Worm (Caenorhabditis elegans) whole organism, L1 larva: ENCODE data around the gene eas-1.

Experiments used
- alr-1 ChIP-seq: fragments of 200-800 bp; sonication (Bioruptor generic); optimal IDR thresholded peaks from 2 replicates; lab custom pipeline; 2018; ENCODE audit warnings: borderline replicate concordance, mild to moderate bottlenecking, missing genetic modification characterization, missing compliant biosample characterization
- blmp-1 ChIP-seq: fragments of 150-350 bp; optimal IDR thresholded peaks from 2 replicates; lab custom pipeline; 2014; ENCODE audit warnings: missing biosample characterization, missing genetic modification characterization
- ceh-63 ChIP-seq: fragments of 200-800 bp; sonication (Bioruptor generic); optimal IDR thresholded peaks from 2 replicates; lab custom pipeline; 2018; ENCODE audit warnings: mild to moderate bottlenecking, missing genetic modification characterization, missing compliant biosample characterization
- ceh-8 ChIP-seq: fragments of 200-800 bp; sonication (Bioruptor generic); optimal IDR thresholded peaks from 2 replicates; lab custom pipeline; 2018; ENCODE audit warnings: mild to moderate bottlenecking, missing genetic modification characterization, moderate library complexity, missing compliant biosample characterization
- dsc-1 ChIP-seq: sonication (generic microtip); optimal IDR thresholded peaks from 2 replicates; lab custom pipeline; 2016; ENCODE audit warnings: mild to moderate bottlenecking, missing genetic modification characterization, missing compliant biosample characterization
- efl-1 ChIP-seq, 4 experiments: fragments of 150-350 bp; optimal IDR thresholded peaks in 3 of 4; peaks in 1 of 4; 1 replicate in 1 of 4; 2 replicates in 3 of 4; lab custom pipeline; 2014; ENCODE audit warnings: missing biosample characterization in 2 of 4, missing genetic modification characterization in 2 of 4, missing genetic modification reagents in 2 of 4
- egl-13 ChIP-seq: sonication (generic microtip); optimal IDR thresholded peaks from 2 replicates; lab custom pipeline; 2016; ENCODE audit warnings: missing genotype, missing genetic modification reagents, missing genetic modification characterization, missing compliant biosample characterization
- elt-2 ChIP-seq: sonication (generic microtip); optimal IDR thresholded peaks from 2 replicates; lab custom pipeline; 2016; ENCODE audit warnings: missing genetic modification characterization, mild to moderate bottlenecking, inconsistent platforms, missing compliant biosample characterization, missing genetic modification reagents
- elt-3 ChIP-seq, 6 experiments: fragments of 150-350 bp in 1 of 6; sonication (generic microtip); optimal IDR thresholded peaks; 2 replicates each; lab custom pipeline; 2017 to 2018; ENCODE audit warnings: missing biosample characterization in 6 of 6, missing genetic modification characterization in 6 of 6, inconsistent platforms in 1 of 6
- hlh-4 ChIP-seq: sonication (generic microtip); optimal IDR thresholded peaks from 2 replicates; lab custom pipeline; 2016; ENCODE audit warnings: mild to moderate bottlenecking, missing genetic modification characterization, missing compliant biosample characterization
- hpl-2 ChIP-seq: fragments of 150-350 bp; optimal IDR thresholded peaks from 2 replicates; lab custom pipeline; 2014; ENCODE audit warnings: missing biosample characterization, missing genetic modification reagents, missing genetic modification characterization
- irx-1 ChIP-seq: sonication (generic microtip); optimal IDR thresholded peaks from 2 replicates; lab custom pipeline; 2016; ENCODE audit warnings: missing genetic modification characterization, missing compliant biosample characterization
- isw-1 ChIP-seq: fragments of 200-800 bp; sonication (Bioruptor generic); IDR thresholded peaks from 2 replicates; pipeline ENCODE4 v1.3.6; 2022; ENCODE audit warnings: missing genetic modification characterization, missing compliant biosample characterization
- jun-1 ChIP-seq: fragments of 150-350 bp; optimal IDR thresholded peaks from 2 replicates; lab custom pipeline; 2014; ENCODE audit warnings: missing biosample characterization, missing genetic modification reagents, missing genetic modification characterization
- lin-14 ChIP-seq: fragments of 200-800 bp; sonication (Bioruptor generic); optimal IDR thresholded peaks from 2 replicates; lab custom pipeline; 2018; ENCODE audit warnings: mild to moderate bottlenecking, missing genetic modification characterization, moderate library complexity, missing compliant biosample characterization
- lin-15B ChIP-seq: fragments of 150-350 bp; sonication (generic microtip); optimal IDR thresholded peaks from 3 replicates; lab custom pipeline; 2014; ENCODE audit warnings: missing biosample characterization, missing genetic modification characterization
- mab-9 ChIP-seq: fragments of 200-800 bp; sonication (Bioruptor generic); IDR thresholded peaks from 2 replicates; pipeline ENCODE4 v1.3.6; 2022; ENCODE audit warnings: missing genetic modification reagents, missing genetic modification characterization, missing compliant biosample characterization
- mef-2 ChIP-seq: fragments of 150-350 bp; optimal IDR thresholded peaks from 2 replicates; lab custom pipeline; 2014; ENCODE audit warnings: missing biosample characterization, missing genetic modification characterization
- mep-1 ChIP-seq: fragments of 150-350 bp; optimal IDR thresholded peaks from 2 replicates; lab custom pipeline; 2014; ENCODE audit warnings: missing biosample characterization, missing genetic modification characterization
- nhr-11 ChIP-seq: fragments of 150-350 bp; optimal IDR thresholded peaks from 2 replicates; lab custom pipeline; 2014; ENCODE audit warnings: missing biosample characterization, missing genetic modification characterization
- nhr-20 ChIP-seq: sonication (generic microtip); optimal IDR thresholded peaks from 2 replicates; lab custom pipeline; 2016; ENCODE audit warnings: mild to moderate bottlenecking, missing genetic modification characterization, missing compliant biosample characterization
- nhr-237 ChIP-seq: fragments of 150-350 bp; optimal IDR thresholded peaks from 2 replicates; lab custom pipeline; 2014; ENCODE audit warnings: missing biosample characterization, missing genetic modification characterization
- nhr-28 ChIP-seq: fragments of 150-350 bp; optimal IDR thresholded peaks from 2 replicates; lab custom pipeline; 2014; ENCODE audit warnings: missing biosample characterization, missing genetic modification characterization
- nhr-47 ChIP-seq: sonication (generic microtip); optimal IDR thresholded peaks from 2 replicates; lab custom pipeline; 2016; ENCODE audit warnings: mild to moderate bottlenecking, missing genetic modification characterization, moderate library complexity, missing compliant biosample characterization
- nhr-71 ChIP-seq: sonication (generic microtip); optimal IDR thresholded peaks from 2 replicates; lab custom pipeline; 2016; ENCODE audit warnings: mild to moderate bottlenecking, missing genetic modification characterization, moderate library complexity, missing compliant biosample characterization
- nhr-85 ChIP-seq: sonication (generic microtip); peaks from one replicate; lab custom pipeline; 2016; ENCODE audit warnings: missing genetic modification characterization, inconsistent platforms, missing compliant biosample characterization
- pag-3 ChIP-seq: sonication (generic microtip); optimal IDR thresholded peaks from 2 replicates; lab custom pipeline; 2017; ENCODE audit warnings: missing genetic modification characterization, mild to moderate bottlenecking, missing compliant biosample characterization, antibody characterized with exemption, borderline replicate concordance; ENCODE audit not compliant: insufficient read depth
- pax-3 ChIP-seq: fragments of 200-800 bp; sonication (Bioruptor generic); optimal IDR thresholded peaks from 2 replicates; lab custom pipeline; 2018; ENCODE audit warnings: mild to moderate bottlenecking, missing genetic modification characterization, moderate library complexity, missing compliant biosample characterization
- snu-23 ChIP-seq: sonication (generic microtip); optimal IDR thresholded peaks from 2 replicates; lab custom pipeline; 2016; ENCODE audit warnings: missing genetic modification characterization, missing compliant biosample characterization
- sox-4 ChIP-seq: sonication (generic microtip); optimal IDR thresholded peaks from 2 replicates; lab custom pipeline; 2016; ENCODE audit warnings: missing genetic modification characterization, missing compliant biosample characterization
- tlp-1 ChIP-seq: fragments of 150-350 bp; optimal IDR thresholded peaks from 2 replicates; lab custom pipeline; 2014; ENCODE audit warnings: missing biosample characterization, missing genetic modification characterization
- unc-30 ChIP-seq: sonication (generic microtip); optimal IDR thresholded peaks from 2 replicates; lab custom pipeline; 2017; ENCODE audit warnings: missing biosample characterization, missing genetic modification characterization
- unc-86 ChIP-seq: sonication (generic microtip); optimal IDR thresholded peaks from 2 replicates; lab custom pipeline; 2016; ENCODE audit warnings: missing genetic modification characterization, missing compliant biosample characterization
- vab-15 ChIP-seq: sonication (generic microtip); optimal IDR thresholded peaks from 2 replicates; lab custom pipeline; 2017; ENCODE audit warnings: missing genotype, mild to moderate bottlenecking, missing genetic modification characterization, missing compliant biosample characterization
- xbp-1 ChIP-seq: sonication (generic microtip); optimal IDR thresholded peaks from 2 replicates; lab custom pipeline; 2016; ENCODE audit warnings: missing genetic modification characterization, missing compliant biosample characterization

The eas-1 gene

ce11 chrII:4749581-4749980 is 9.4 kb downstream of the eas-1 start, which contains the start of gene F41C3.2 (continued):
- peak; percentile 17 for TF ChIP-seq lin-14 (GFP tag; lab: Kevin White, UChicago)
- TF ChIP-seq nhr-20 (tag; lab: Kevin White, UChicago): peak; percentile 18
- TF ChIP-seq alr-1 (tag; lab: Kevin White, UChicago): no peak
- TF ChIP-seq snu-23 (GFP tag; lab: Kevin White, UChicago): peak; percentile 6

ce11 chrII:4752257-4752728 is 12.1 kb downstream of the eas-1 start, which contains the start of gene F41C3.1:
F41C3.1 (plus strand) TSS chrII:4752307.
- TF ChIP-seq ceh-63 (no peak), unc-86 (tag; lab: Kevin White, UChicago) (no peak), nhr-85 (tag; lab: Kevin White, UChicago) (peak; percentile 8)

DNA sequence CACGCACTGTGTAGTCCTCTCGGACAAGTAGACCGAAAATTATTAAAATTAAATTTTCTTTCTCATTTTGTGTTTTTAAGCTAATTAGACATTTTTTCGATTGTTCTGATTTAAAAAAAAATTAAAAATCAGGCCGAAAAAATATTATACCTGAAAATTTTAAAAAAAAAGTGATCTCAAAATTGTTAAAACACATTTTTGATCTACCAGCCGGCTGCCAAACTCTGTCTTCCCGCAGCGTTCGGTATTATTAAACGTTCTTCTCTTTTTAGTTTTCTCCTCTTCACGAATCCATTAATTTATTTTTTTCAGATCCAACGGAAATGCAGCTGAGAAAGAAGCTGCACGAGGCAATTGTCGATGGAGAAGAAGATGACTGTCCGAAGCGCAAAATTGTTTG is 12.9 kb downstream of the eas-1 start, which contains the start of gene C27D9.1:
Gene C27D9.1 (plus strand): TSS at position 281 of the 400 bp plus-strand sequence.
- TF ChIP-seq lin-15B (no peak), unc-86 (tag; lab: Kevin White, UChicago) (no peak), unc-30 (tag; lab: Kevin White, UChicago) (no peak), ceh-8 (no peak), tlp-1 (no peak)

DNA sequence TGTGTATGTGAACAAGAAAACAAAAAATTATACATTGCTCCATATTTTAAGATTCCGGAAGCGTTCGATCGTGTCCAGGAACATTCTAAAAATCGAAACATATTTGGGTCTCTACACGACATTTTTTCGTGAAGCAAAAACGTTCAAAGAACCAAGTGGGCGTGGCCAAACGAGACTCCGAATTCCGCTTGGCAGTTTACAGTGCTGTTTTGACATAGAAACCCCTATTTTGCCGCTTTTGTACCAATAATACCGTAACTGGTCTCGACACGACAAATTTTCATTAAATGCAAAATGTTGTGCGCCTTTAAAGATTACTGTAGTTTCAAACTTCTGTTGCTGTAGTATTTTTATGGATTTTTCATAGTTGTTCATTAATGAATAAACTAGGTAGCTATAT is 15.4 kb downstream of the eas-1 start:
- TF ChIP-seq elt-3 (tag; optimal IDR thresholded peaks at IDR 0.05; lab: Kevin White, UChicago) (no peak), blmp-1 (no peak), pax-3 (tag; lab: Kevin White, UChicago) (no peak), xbp-1 (tag; lab: Kevin White, UChicago) (no peak), ceh-63 (no peak), irx-1 (tag; lab: Kevin White, UChicago) (no peak), jun-1 (no peak), nhr-85 (tag; lab: Kevin White, UChicago) (no peak)

- no peak for TF ChIP-seq efl-1 (optimal IDR thresholded peaks at IDR 0.05; lab: Kevin White, UChicago)
- TF ChIP-seq efl-1 (GFP tag; optimal IDR thresholded peaks at IDR 0.05 in 1 of 2; lab: Kevin White, UChicago): no peak
- TF ChIP-seq lin-15B: no peak
- no peak for TF ChIP-seq mep-1 (tag; lab: Kevin White, UChicago)
- TF ChIP-seq nhr-47 (tag; lab: Kevin White, UChicago): no peak
- TF ChIP-seq alr-1 (tag; lab: Kevin White, UChicago): no peak
- TF ChIP-seq nhr-237 (tag; lab: Kevin White, UChicago): no peak
- TF ChIP-seq mab-9 (GFP tag; lab: Robert Waterston, UW): no peak
- no peak for TF ChIP-seq ceh-63
- TF ChIP-seq sox-4: no peak
These were observed 16.5 kb downstream of the eas-1 start, which contains the start of gene C27D9.2 for ce11 chrII:4756751-4757150. C27D9.2 (minus strand) TSS chrII:4756851.

DNA sequence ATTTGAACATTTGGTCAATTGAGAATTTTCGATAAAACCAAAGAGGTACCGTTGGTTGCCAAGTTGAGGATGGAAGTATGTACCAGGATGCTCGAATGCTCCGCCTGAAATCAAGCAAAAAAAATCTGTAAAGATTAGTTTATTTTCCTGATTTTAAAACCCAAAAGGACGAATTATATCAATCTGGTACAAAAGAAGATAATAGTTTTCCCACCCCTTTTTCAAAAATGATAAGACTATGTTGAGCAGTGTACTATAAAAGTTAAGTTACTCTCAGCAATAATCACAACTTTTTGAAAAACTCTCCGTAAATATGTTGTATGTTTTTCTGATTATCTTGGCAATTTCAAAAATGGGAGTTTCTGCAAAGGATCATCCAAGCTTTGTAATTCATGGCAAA is 18.2 kb downstream of the eas-1 start, which contains the start of gene F26G1.3:
Gene F26G1.3 (plus strand): TSS at position 301 of the 400 bp plus-strand sequence.
- TF ChIP-seq egl-13 (no peak), mef-2 (tag; lab: Kevin White, UChicago) (no peak), sox-4 (no peak), nhr-11 (no peak), xbp-1 (tag; lab: Kevin White, UChicago) (no peak), nhr-71 (tag; lab: Kevin White, UChicago) (no peak), unc-86 (tag; lab: Kevin White, UChicago) (no peak), vab-15 (tag; lab: Kevin White, UChicago) (no peak), nhr-28 (tag; lab: Kevin White, UChicago) (no peak)
- TF ChIP-seq, all 84 proteins: peak for 0

- TF ChIP-seq hpl-2 (no peak), nhr-85 (tag; lab: Kevin White, UChicago) (peak; percentile 91), isw-1 (GFP tag; lab: Robert Waterston, UW) (no peak), nhr-71 (tag; lab: Kevin White, UChicago) (peak; percentile 13), pag-3 (no peak), hlh-4 (no peak), lin-14 (GFP tag; lab: Kevin White, UChicago) (peak; percentile 53), nhr-20 (tag; lab: Kevin White, UChicago) (peak; percentile 50), dsc-1 (tag; lab: Kevin White, UChicago) (no peak), elt-2 (tag; lab: Kevin White, UChicago) (no peak)
These were observed 19.6 kb downstream of the eas-1 start for ce11 chrII:4759835-4760234.
